Fruit fly (Drosophila melanogaster) whole organism, embryonic: Measurements from ENCODE around the gene Plod.

Experiments
- Antp ChIP-seq: fragments of 200-800 bp; sonication (Bioruptor generic); optimal IDR thresholded peaks from 3 replicates; lab custom pipeline; 2016; ENCODE audit warnings: missing biosample characterization, missing genetic modification characterization
- Asciz ChIP-seq: fragments of 200-800 bp; sonication (Bioruptor generic); optimal IDR thresholded peaks from 2 replicates; lab custom pipeline; 2017; ENCODE audit warnings: missing biosample characterization, mild to moderate bottlenecking, missing genetic modification characterization, missing genetic modification reagents
- B-H2 ChIP-seq: fragments of 200-800 bp; sonication (Bioruptor generic); optimal IDR thresholded peaks from 2 replicates; lab custom pipeline; 2018; ENCODE audit warnings: missing biosample characterization, mild to moderate bottlenecking, missing genetic modification characterization
- Bdp1 ChIP-seq: fragments of 200-800 bp; sonication (Bioruptor generic); optimal IDR thresholded peaks from 3 replicates; lab custom pipeline; 2016; ENCODE audit warnings: missing biosample characterization, missing genetic modification characterization
- CG10979 ChIP-seq: fragments of 200-800 bp; sonication (Bioruptor generic); optimal IDR thresholded peaks from 2 replicates; lab custom pipeline; 2018; ENCODE audit warnings: missing biosample characterization, mild to moderate bottlenecking, missing genetic modification characterization, moderate library complexity
- CG13296 ChIP-seq: fragments of 200-800 bp; sonication (Bioruptor generic); optimal IDR thresholded peaks from 3 replicates; lab custom pipeline; 2018; ENCODE audit warnings: missing biosample characterization, mild to moderate bottlenecking, missing genetic modification characterization
- CG15269 ChIP-seq: fragments of 200-800 bp; sonication (Bioruptor generic); optimal IDR thresholded peaks from 2 replicates; lab custom pipeline; 2018; ENCODE audit warnings: missing biosample characterization, mild to moderate bottlenecking, missing genetic modification characterization, moderate library complexity
- CG1529 ChIP-seq: fragments of 200-800 bp; sonication (Bioruptor generic); optimal IDR thresholded peaks from 3 replicates; lab custom pipeline; 2018; ENCODE audit warnings: missing biosample characterization, missing genetic modification characterization
- CG1647 ChIP-seq: fragments of 200-800 bp; sonication (Bioruptor generic); optimal IDR thresholded peaks from 3 replicates; lab custom pipeline; 2016; ENCODE audit warnings: missing biosample characterization, missing genetic modification characterization
- CG17612 ChIP-seq: fragments of 200-800 bp; sonication (Bioruptor generic); IDR thresholded peaks from 2 replicates; pipeline ENCODE4 v1.3.6; 2022; ENCODE audit warnings: missing biosample characterization, missing genetic modification characterization
- CG18764 ChIP-seq: fragments of 200-800 bp; sonication (Bioruptor generic); optimal IDR thresholded peaks from 3 replicates; lab custom pipeline; 2016; ENCODE audit warnings: missing biosample characterization, missing genetic modification characterization
- CG2116 ChIP-seq: fragments of 200-800 bp; sonication (Bioruptor generic); optimal IDR thresholded peaks from 3 replicates; lab custom pipeline; 2018; ENCODE audit warnings: missing biosample characterization, mild to moderate bottlenecking, missing genetic modification characterization
- CG31441 ChIP-seq: fragments of 200-800 bp; sonication (Bioruptor generic); IDR thresholded peaks from 2 replicates; pipeline ENCODE4 v1.3.6; 2022; ENCODE audit warnings: missing biosample characterization, missing genetic modification characterization
- CG32532 ChIP-seq: fragments of 200-800 bp; sonication (Bioruptor generic); IDR thresholded peaks from 2 replicates; pipeline ENCODE4 v1.3.6; 2022; ENCODE audit warnings: missing biosample characterization, missing genetic modification characterization
- CG33213 ChIP-seq: fragments of 200-800 bp; sonication (Bioruptor generic); optimal IDR thresholded peaks from 3 replicates; lab custom pipeline; 2016; ENCODE audit warnings: missing biosample characterization, missing genetic modification characterization
- CG3995 ChIP-seq: fragments of 200-800 bp; sonication (Bioruptor generic); optimal IDR thresholded peaks from 3 replicates; lab custom pipeline; 2016; ENCODE audit warnings: missing biosample characterization, missing genetic modification characterization
- CG5245 ChIP-seq: fragments of 200-800 bp; sonication (Bioruptor generic); optimal IDR thresholded peaks from 3 replicates; lab custom pipeline; 2016; ENCODE audit warnings: missing biosample characterization, missing genetic modification characterization
- CG6689 ChIP-seq: fragments of 200-800 bp; sonication (Bioruptor generic); IDR thresholded peaks from 2 replicates; pipeline ENCODE4 v1.3.6; 2022; ENCODE audit warnings: missing biosample characterization, missing genetic modification characterization
- CG7271 ChIP-seq: fragments of 200-800 bp; sonication (Bioruptor generic); optimal IDR thresholded peaks from 2 replicates; lab custom pipeline; 2018; ENCODE audit warnings: missing biosample characterization, mild to moderate bottlenecking, missing genetic modification characterization, moderate library complexity
- CG7963 ChIP-seq: fragments of 200-800 bp; sonication (Bioruptor generic); IDR thresholded peaks from 3 replicates; pipeline ENCODE4 v1.3.6; 2022; ENCODE audit warnings: missing biosample characterization, missing genetic modification characterization; ENCODE audit not compliant: partially characterized antibody
- CG7987 ChIP-seq: fragments of 200-800 bp; sonication (Bioruptor generic); optimal IDR thresholded peaks from 2 replicates; lab custom pipeline; 2018; ENCODE audit warnings: missing biosample characterization, mild to moderate bottlenecking, missing genetic modification characterization, moderate library complexity
- CG8924 ChIP-seq: fragments of 200-800 bp; optimal IDR thresholded peaks from 3 replicates; lab custom pipeline; 2019; ENCODE audit warnings: missing biosample characterization, mild to moderate bottlenecking, missing genetic modification characterization, moderate library complexity
- Fer2 ChIP-seq: fragments of 200-800 bp; sonication (Bioruptor generic); optimal IDR thresholded peaks from 2 replicates; lab custom pipeline; 2018; ENCODE audit warnings: missing biosample characterization, mild to moderate bottlenecking, missing genetic modification characterization, moderate library complexity
- HHEX ChIP-seq: fragments of 200-800 bp; sonication (Bioruptor generic); optimal IDR thresholded peaks from 3 replicates; lab custom pipeline; 2017; ENCODE audit warnings: missing biosample characterization, mild to moderate bottlenecking, missing genetic modification characterization, missing genetic modification reagents
- HLHmδ ChIP-seq: fragments of 200-800 bp; sonication (Bioruptor generic); optimal IDR thresholded peaks from 2 replicates; lab custom pipeline; 2018; ENCODE audit warnings: missing biosample characterization, mild to moderate bottlenecking, missing genetic modification characterization, moderate library complexity
- HmgZ ChIP-seq: fragments of 200-800 bp; sonication (Bioruptor generic); optimal IDR thresholded peaks from 2 replicates; lab custom pipeline; 2018; ENCODE audit warnings: missing biosample characterization, mild to moderate bottlenecking, missing genetic modification characterization
- Hsf ChIP-seq: fragments of 200-800 bp; sonication (Bioruptor generic); optimal IDR thresholded peaks from 3 replicates; lab custom pipeline; 2016; ENCODE audit warnings: missing biosample characterization, missing genetic modification characterization
- Tbp ChIP-seq: fragments of >200 bp; optimal IDR thresholded peaks from 2 replicates; lab custom pipeline; 2018; ENCODE audit warnings: missing biosample characterization, missing genetic modification characterization
- aop ChIP-seq: fragments of 200-800 bp; sonication (Bioruptor generic); IDR thresholded peaks from 2 replicates; pipeline ENCODE4 v1.3.6; 2022; ENCODE audit warnings: missing biosample characterization, missing genetic modification characterization
- ash1 ChIP-seq: fragments of 200-800 bp; sonication (Bioruptor generic); optimal IDR thresholded peaks from 2 replicates; lab custom pipeline; 2018; ENCODE audit warnings: missing biosample characterization, mild to moderate bottlenecking, missing genetic modification characterization
- az2 ChIP-seq: fragments of 200-800 bp; sonication (Bioruptor generic); optimal IDR thresholded peaks from 3 replicates; lab custom pipeline; 2016; ENCODE audit warnings: missing biosample characterization, missing genetic modification characterization
- caup ChIP-seq: fragments of 200-800 bp; sonication (Bioruptor generic); optimal IDR thresholded peaks from 3 replicates; lab custom pipeline; 2017; ENCODE audit warnings: missing biosample characterization, mild to moderate bottlenecking, missing genetic modification characterization, moderate library complexity; ENCODE audit not compliant: severe bottlenecking
- dm ChIP-seq: fragments of 200-800 bp; sonication (Bioruptor generic); optimal IDR thresholded peaks from 3 replicates; lab custom pipeline; 2016; ENCODE audit warnings: missing biosample characterization, missing genetic modification characterization
- dmrt11E ChIP-seq: fragments of 200-800 bp; sonication (Bioruptor generic); optimal IDR thresholded peaks from 3 replicates; lab custom pipeline; 2018; ENCODE audit warnings: missing biosample characterization, mild to moderate bottlenecking, missing genetic modification characterization, moderate library complexity
- dmrt99B ChIP-seq: fragments of 200-800 bp; sonication (Bioruptor generic); optimal IDR thresholded peaks from 2 replicates; lab custom pipeline; 2018; ENCODE audit warnings: missing biosample characterization, mild to moderate bottlenecking, missing genetic modification characterization, moderate library complexity
- eyg ChIP-seq: fragments of 200-800 bp; sonication (Bioruptor generic); optimal IDR thresholded peaks from 3 replicates; lab custom pipeline; 2016; ENCODE audit warnings: missing biosample characterization, missing genetic modification characterization
- grau ChIP-seq: fragments of 200-800 bp; optimal IDR thresholded peaks from 3 replicates; lab custom pipeline; 2019; ENCODE audit warnings: missing biosample characterization, mild to moderate bottlenecking, missing genetic modification characterization, moderate library complexity
- kay ChIP-seq: fragments of 200-800 bp; sonication (Bioruptor generic); optimal IDR thresholded peaks from 2 replicates; lab custom pipeline; 2016; ENCODE audit warnings: missing biosample characterization, missing genetic modification characterization
- ken ChIP-seq: fragments of 200-800 bp; sonication (Bioruptor generic); IDR thresholded peaks from 3 replicates; pipeline ENCODE4 v1.3.6; 2022; ENCODE audit warnings: missing biosample characterization, missing genetic modification characterization
- lov ChIP-seq, 2 experiments: fragments of 200-800 bp in 1 of 2; fragments of >200 bp in 1 of 2; sonication (Bioruptor generic) in 1 of 2; IDR thresholded peaks in 1 of 2; optimal IDR thresholded peaks in 1 of 2; 2 replicates in 1 of 2; 3 replicates in 1 of 2; pipeline versions ENCODE4 v1.3.6 to Lab custom; 2017 to 2022; ENCODE audit warnings: missing biosample characterization in 1 of 2, missing genetic modification characterization in 1 of 2
- maf-S ChIP-seq: fragments of 200-800 bp; sonication (Bioruptor generic); optimal IDR thresholded peaks from 2 replicates; lab custom pipeline; 2016; ENCODE audit warnings: missing biosample characterization, missing genetic modification characterization
- otp ChIP-seq: fragments of 200-800 bp; sonication (Bioruptor generic); IDR thresholded peaks from 3 replicates; pipeline ENCODE4, ENCODE4 v1.3.6; 2022; ENCODE audit warnings: missing biosample characterization, missing genetic modification characterization
- peb ChIP-seq: fragments of 200-800 bp; sonication (Bioruptor generic); IDR thresholded peaks from 2 replicates; pipeline ENCODE4 v1.3.6; 2022; ENCODE audit warnings: missing biosample characterization, missing genetic modification characterization
- prd ChIP-seq, 3 experiments: fragments of >200 bp in 2 of 3; fragments of 200-800 bp in 1 of 3; sonication (Bioruptor generic) in 1 of 3; optimal IDR thresholded peaks in 2 of 3; IDR thresholded peaks in 1 of 3; 2 replicates in 2 of 3; 3 replicates in 1 of 3; pipeline versions ENCODE4 v1.3.6 to Lab custom; 2017 to 2022; ENCODE audit warnings: missing biosample characterization in 1 of 3, missing genetic modification characterization in 1 of 3
- run ChIP-seq: fragments of 200-800 bp; sonication (Bioruptor generic); optimal IDR thresholded peaks from 3 replicates; lab custom pipeline; 2018; ENCODE audit warnings: missing biosample characterization, mild to moderate bottlenecking, missing genetic modification characterization
- sens ChIP-seq: fragments of 200-800 bp; sonication (Bioruptor generic); peaks from one replicate; lab custom pipeline; 2016; ENCODE audit warnings: missing biosample characterization, missing genetic modification characterization
- sima ChIP-seq: fragments of 200-800 bp; sonication (Bioruptor generic); optimal IDR thresholded peaks from 2 replicates; lab custom pipeline; 2016; ENCODE audit warnings: missing biosample characterization, missing genetic modification characterization
- tgo ChIP-seq: fragments of 200-800 bp; sonication (Bioruptor generic); IDR thresholded peaks from 3 replicates; pipeline ENCODE4 v1.3.6; 2022; ENCODE audit warnings: missing biosample characterization, missing genetic modification characterization
- trh ChIP-seq: fragments of 200-800 bp; sonication (Bioruptor generic); optimal IDR thresholded peaks from 2 replicates; lab custom pipeline; 2016; ENCODE audit warnings: missing biosample characterization, missing genetic modification characterization
- yki ChIP-seq: fragments of >200 bp; optimal IDR thresholded peaks from 3 replicates; lab custom pipeline; 2018
- zen ChIP-seq: fragments of 200-800 bp; sonication (Bioruptor generic); optimal IDR thresholded peaks from 3 replicates; lab custom pipeline; 2018; ENCODE audit warnings: missing biosample characterization, mild to moderate bottlenecking, missing genetic modification characterization, moderate library complexity
- zfh1 ChIP-seq: fragments of 200-800 bp; sonication (Bioruptor generic); IDR thresholded peaks from 3 replicates; pipeline ENCODE4 v1.3.6; 2022; ENCODE audit warnings: missing biosample characterization, missing genetic modification characterization

The Plod gene

DNA sequence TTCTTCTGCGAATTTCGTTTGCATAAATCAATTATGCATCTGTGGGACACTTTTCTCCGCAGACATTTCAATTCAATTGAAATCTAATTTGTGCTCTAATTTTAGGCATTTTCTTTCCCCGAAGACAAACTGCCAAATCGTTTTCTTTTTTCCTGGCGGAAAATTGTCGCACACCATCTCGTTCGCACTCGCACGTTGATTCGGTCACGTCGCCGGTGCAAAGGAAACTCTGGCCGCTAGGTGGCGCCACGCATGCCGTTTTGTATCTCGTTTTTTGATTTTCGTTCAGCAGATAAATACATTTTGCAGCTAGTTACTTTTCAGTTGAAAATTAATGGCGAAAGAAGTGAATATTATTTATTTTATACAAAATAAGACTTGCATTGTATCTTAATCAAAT, 42.5 kb upstream of the Plod start (continued):
- TF ChIP-seq CG7963 (no peak), Fer2 (tag; lab: Kevin White, UChicago) (no peak), zen (tag; lab: Kevin White, UChicago) (peak; percentile 19), yki (lab: Kevin White, UChicago) (no peak), CG10979 (tag; lab: Kevin White, UChicago) (no peak), dm (GFP tag; lab: Kevin White, UChicago) (no peak), Bdp1 (no peak), HLHmδ (GFP tag; lab: Kevin White, UChicago) (no peak), CG7271 (tag; lab: Kevin White, UChicago) (no peak), CG32532 (GFP tag; lab: Robert Waterston, UW) (peak; percentile 56; the same call in 1 of the 2 replicates), ash1 (GFP tag; lab: Kevin White, UChicago) (peak; percentile 55), HmgZ (tag; lab: Kevin White, UChicago) (peak; percentile 24), az2 (GFP tag; lab: Kevin White, UChicago) (no peak), CG1529 (GFP tag; lab: Kevin White, UChicago) (no peak), maf-S (GFP tag; lab: Kevin White, UChicago) (no peak), peb (GFP tag; lab: Robert Waterston, UW) (no peak), trh (GFP tag; lab: Kevin White, UChicago) (no peak), sima (GFP tag; lab: Kevin White, UChicago) (no peak), Asciz (GFP tag; lab: Kevin White, UChicago) (peak; percentile 6), CG6689 (GFP tag; lab: Robert Waterston, UW) (no peak), CG1647 (GFP tag; lab: Kevin White, UChicago) (no peak), CG2116 (no peak), dmrt99B (tag; lab: Kevin White, UChicago) (peak; percentile 23), Tbp (no peak), caup (peak; percentile 22), grau (peak; percentile 22), kay (GFP tag; lab: Kevin White, UChicago) (no peak), ken (GFP tag; lab: Robert Waterston, UW) (no peak), Antp (GFP tag; lab: Kevin White, UChicago) (no peak), CG17612 (GFP tag; lab: Robert Waterston, UW) (no peak), dmrt11E (tag; lab: Kevin White, UChicago) (no peak), CG13296 (GFP tag; lab: Kevin White, UChicago) (no peak), B-H2 (GFP tag; lab: Kevin White, UChicago) (peak; percentile 18), CG3995 (GFP tag; lab: Kevin White, UChicago) (no peak), sens (no peak), CG31441 (no peak), CG18764 (GFP tag; lab: Kevin White, UChicago) (peak; percentile 22), lov (optimal IDR thresholded peaks at IDR 0.05; lab: Kevin White, UChicago) (no peak), lov (GFP tag; IDR thresholded peaks at IDR 0.05; lab: Robert Waterston, UW) (no peak), prd (optimal IDR thresholded peaks at IDR 0.05; lab: Kevin White, UChicago) (no peak), prd (GFP tag; IDR thresholded peaks at IDR 0.05; lab: Robert Waterston, UW) (no peak), CG8924 (no peak), CG33213 (GFP tag; lab: Kevin White, UChicago) (no peak), otp (GFP tag; lab: Robert Waterston, UW) (no peak), zfh1 (no peak), CG7987 (GFP tag; lab: Kevin White, UChicago) (no peak), Hsf (GFP tag; lab: Kevin White, UChicago) (no peak), CG15269 (tag; lab: Kevin White, UChicago) (peak; percentile 30), HHEX (GFP tag; lab: Kevin White, UChicago) (peak; percentile 31), CG5245 (GFP tag; lab: Kevin White, UChicago) (no peak), aop (GFP tag; lab: Robert Waterston, UW) (no peak), run (tag; lab: Kevin White, UChicago) (no peak), eyg (no peak), tgo (GFP tag; lab: Robert Waterston, UW) (no peak; the same call in 2 of the 3 replicates)
